Fruit fly (Drosophila melanogaster) whole organism, embryonic: ENCODE results near the gene CG13385.

Experiments used
- ATbp ChIP-seq: fragments of 200-800 bp; sonication (Bioruptor generic); optimal IDR thresholded peaks from 2 replicates; lab custom pipeline; 2017; ENCODE audit warnings: missing biosample characterization, mild to moderate bottlenecking, missing genetic modification characterization, missing genetic modification reagents
- Abd-B ChIP-seq: fragments of 200-800 bp; sonication (Bioruptor generic); optimal IDR thresholded peaks from 2 replicates; lab custom pipeline; 2018; ENCODE audit warnings: missing biosample characterization, mild to moderate bottlenecking, missing genetic modification characterization, moderate library complexity
- Atf-2 ChIP-seq: fragments of 200-800 bp; sonication (Bioruptor generic); optimal IDR thresholded peaks from 2 replicates; lab custom pipeline; 2016; ENCODE audit warnings: missing biosample characterization, missing genetic modification characterization
- Awh ChIP-seq: fragments of 200-800 bp; sonication (Bioruptor generic); IDR thresholded peaks from 2 replicates; pipeline ENCODE4, ENCODE4 v1.3.6; 2022; ENCODE audit warnings: missing biosample characterization, missing genetic modification characterization
- Blimp-1 ChIP-seq: fragments of 200-800 bp; sonication (Bioruptor generic); optimal IDR thresholded peaks from 3 replicates; lab custom pipeline; 2018; ENCODE audit warnings: missing biosample characterization, missing genetic modification characterization, mild to moderate bottlenecking, moderate library complexity, missing genetic modification reagents
- CG10321 ChIP-seq: fragments of 200-800 bp; sonication (Bioruptor generic); IDR thresholded peaks from 2 replicates; pipeline ENCODE4 v1.3.6; 2022; ENCODE audit warnings: missing biosample characterization, missing genetic modification characterization
- CG10366 ChIP-seq: fragments of 200-800 bp; sonication (Bioruptor generic); IDR thresholded peaks from 2 replicates; pipeline ENCODE4 v1.3.6; 2022; ENCODE audit warnings: missing biosample characterization, missing genetic modification characterization
- CG15696 ChIP-seq: fragments of 200-800 bp; sonication (Bioruptor generic); optimal IDR thresholded peaks from 2 replicates; lab custom pipeline; 2019; ENCODE audit warnings: missing biosample characterization, mild to moderate bottlenecking, missing genetic modification characterization, moderate library complexity
- CG17361 ChIP-seq: fragments of 200-800 bp; sonication (Bioruptor generic); IDR thresholded peaks from 3 replicates; pipeline ENCODE4 v1.3.6; 2022; ENCODE audit warnings: missing biosample characterization, missing genetic modification characterization
- CG1792 ChIP-seq: fragments of 200-800 bp; sonication (Bioruptor generic); optimal IDR thresholded peaks from 2 replicates; lab custom pipeline; 2016; ENCODE audit warnings: missing biosample characterization, missing genetic modification characterization
- CG31441 ChIP-seq: fragments of 200-800 bp; sonication (Bioruptor generic); IDR thresholded peaks from 2 replicates; pipeline ENCODE4 v1.3.6; 2022; ENCODE audit warnings: missing biosample characterization, missing genetic modification characterization
- CG3281 ChIP-seq: fragments of 200-800 bp; sonication (Bioruptor generic); optimal IDR thresholded peaks from 3 replicates; lab custom pipeline; 2017; ENCODE audit warnings: missing biosample characterization, mild to moderate bottlenecking, missing genetic modification characterization
- CG3726 ChIP-seq: fragments of 200-800 bp; sonication (Bioruptor generic); IDR thresholded peaks from 3 replicates; pipeline ENCODE4, ENCODE4 v1.3.6; 2022; ENCODE audit warnings: missing biosample characterization, missing genetic modification characterization
- CG6689 ChIP-seq: fragments of 200-800 bp; sonication (Bioruptor generic); IDR thresholded peaks from 2 replicates; pipeline ENCODE4 v1.3.6; 2022; ENCODE audit warnings: missing biosample characterization, missing genetic modification characterization
- CG7357 ChIP-seq: fragments of 200-800 bp; sonication (Bioruptor generic); IDR thresholded peaks from 3 replicates; pipeline ENCODE4 v1.3.6; 2022; ENCODE audit warnings: missing biosample characterization, missing genetic modification characterization
- CG7963 ChIP-seq: fragments of 200-800 bp; sonication (Bioruptor generic); IDR thresholded peaks from 3 replicates; pipeline ENCODE4 v1.3.6; 2022; ENCODE audit warnings: missing biosample characterization, missing genetic modification characterization; ENCODE audit not compliant: partially characterized antibody
- CG8359 ChIP-seq: fragments of 200-800 bp; sonication (Bioruptor generic); optimal IDR thresholded peaks from 2 replicates; lab custom pipeline; 2017; ENCODE audit warnings: missing biosample characterization, mild to moderate bottlenecking, missing genetic modification characterization, borderline replicate concordance
- CHES-1-like ChIP-seq: fragments of 200-800 bp; sonication (Bioruptor generic); optimal IDR thresholded peaks from 2 replicates; lab custom pipeline; 2016; ENCODE audit warnings: missing biosample characterization, missing genetic modification characterization
- Chrac-16 ChIP-seq: fragments of 200-800 bp; sonication (Bioruptor generic); optimal IDR thresholded peaks from 3 replicates; lab custom pipeline; 2016; ENCODE audit warnings: missing biosample characterization, missing genetic modification characterization
- CoRest ChIP-seq: fragments of 200-800 bp; sonication (Bioruptor generic); optimal IDR thresholded peaks from 3 replicates; lab custom pipeline; 2018; ENCODE audit warnings: missing biosample characterization, mild to moderate bottlenecking, missing genetic modification characterization, moderate library complexity
- D19A ChIP-seq: fragments of 200-800 bp; optimal IDR thresholded peaks from 3 replicates; lab custom pipeline; 2019; ENCODE audit warnings: missing biosample characterization, mild to moderate bottlenecking, missing genetic modification characterization, moderate library complexity
- Fer2 ChIP-seq: fragments of 200-800 bp; sonication (Bioruptor generic); optimal IDR thresholded peaks from 2 replicates; lab custom pipeline; 2018; ENCODE audit warnings: missing biosample characterization, mild to moderate bottlenecking, missing genetic modification characterization, moderate library complexity
- GATAe ChIP-seq: fragments of 200-800 bp; sonication (Bioruptor generic); conservative IDR thresholded peaks from 2 replicates; pipeline ENCODE4 v1.3.6; 2022; ENCODE audit warnings: missing biosample characterization, missing genetic modification characterization
- Hsf ChIP-seq: fragments of 200-800 bp; sonication (Bioruptor generic); optimal IDR thresholded peaks from 3 replicates; lab custom pipeline; 2016; ENCODE audit warnings: missing biosample characterization, missing genetic modification characterization
- Lhr ChIP-seq: fragments of 200-800 bp; sonication (Bioruptor generic); optimal IDR thresholded peaks from 3 replicates; lab custom pipeline; 2017; ENCODE audit warnings: mild to moderate bottlenecking, missing biosample characterization, missing genetic modification reagents, missing genetic modification characterization
- MTF-1 ChIP-seq: fragments of 200-800 bp; sonication (Bioruptor generic); optimal IDR thresholded peaks from 2 replicates; lab custom pipeline; 2018; ENCODE audit warnings: missing biosample characterization, mild to moderate bottlenecking, missing genetic modification characterization, borderline replicate concordance
- Max ChIP-seq: fragments of 200-800 bp; sonication (Bioruptor generic); optimal IDR thresholded peaks from 2 replicates; lab custom pipeline; 2016; ENCODE audit warnings: missing biosample characterization, mild to moderate bottlenecking, missing genetic modification characterization
- Myb ChIP-seq: fragments of 200-800 bp; sonication (Bioruptor generic); optimal IDR thresholded peaks from 2 replicates; lab custom pipeline; 2016; ENCODE audit warnings: missing biosample characterization, missing genetic modification characterization
- Xbp1 ChIP-seq: fragments of 200-800 bp; sonication (Bioruptor generic); optimal IDR thresholded peaks from 3 replicates; lab custom pipeline; 2016; ENCODE audit warnings: missing biosample characterization, mild to moderate bottlenecking, missing genetic modification characterization
- abd-A ChIP-seq: fragments of 200-800 bp; sonication (Bioruptor generic); optimal IDR thresholded peaks from 3 replicates; lab custom pipeline; 2019; ENCODE audit warnings: missing biosample characterization, mild to moderate bottlenecking, missing genetic modification characterization, moderate library complexity
- br ChIP-seq: fragments of >200 bp; optimal IDR thresholded peaks from 2 replicates; lab custom pipeline; 2017
- croc ChIP-seq: fragments of 200-800 bp; sonication (Bioruptor generic); conservative IDR thresholded peaks from 3 replicates; pipeline ENCODE4 v1.3.6; 2022; ENCODE audit warnings: missing biosample characterization, missing genetic modification characterization
- cwo ChIP-seq: fragments of 200-800 bp; sonication (Bioruptor generic); optimal IDR thresholded peaks from 3 replicates; lab custom pipeline; 2017; ENCODE audit warnings: missing biosample characterization, missing genetic modification characterization, mild to moderate bottlenecking, moderate library complexity, missing genetic modification reagents
- dmrt99B ChIP-seq: fragments of 200-800 bp; sonication (Bioruptor generic); optimal IDR thresholded peaks from 2 replicates; lab custom pipeline; 2018; ENCODE audit warnings: missing biosample characterization, mild to moderate bottlenecking, missing genetic modification characterization, moderate library complexity
- ewg ChIP-seq: fragments of 200-800 bp; sonication (Bioruptor generic); optimal IDR thresholded peaks from 3 replicates; lab custom pipeline; 2017; ENCODE audit warnings: mild to moderate bottlenecking, missing biosample characterization, missing genetic modification reagents, missing genetic modification characterization
- gcm ChIP-seq: fragments of 200-800 bp; sonication (Bioruptor generic); optimal IDR thresholded peaks from 2 replicates; lab custom pipeline; 2019; ENCODE audit warnings: missing biosample characterization, mild to moderate bottlenecking, missing genetic modification characterization, moderate library complexity
- grau ChIP-seq: fragments of 200-800 bp; optimal IDR thresholded peaks from 3 replicates; lab custom pipeline; 2019; ENCODE audit warnings: missing biosample characterization, mild to moderate bottlenecking, missing genetic modification characterization, moderate library complexity
- h ChIP-seq: fragments of >200 bp; optimal IDR thresholded peaks from 2 replicates; lab custom pipeline; 2017
- hb ChIP-seq: fragments of 200-800 bp; sonication (Bioruptor generic); IDR thresholded peaks from 3 replicates; pipeline ENCODE4 v1.3.6; 2022; ENCODE audit warnings: missing biosample characterization, missing genetic modification characterization; ENCODE audit not compliant: partially characterized antibody
- klu ChIP-seq: fragments of 200-800 bp; sonication (Bioruptor generic); IDR thresholded peaks from 2 replicates; pipeline ENCODE4 v1.3.6; 2022; ENCODE audit warnings: missing biosample characterization, missing genetic modification characterization
- kni ChIP-seq: fragments of 200-800 bp; sonication (Bioruptor generic); optimal IDR thresholded peaks from 3 replicates; lab custom pipeline; 2017; ENCODE audit warnings: mild to moderate bottlenecking, missing biosample characterization, missing genetic modification reagents, missing genetic modification characterization
- lbe ChIP-seq: fragments of 200-800 bp; sonication (Bioruptor generic); optimal IDR thresholded peaks from 2 replicates; lab custom pipeline; 2016; ENCODE audit warnings: missing biosample characterization, mild to moderate bottlenecking, missing genetic modification characterization
- nmo ChIP-seq: fragments of 200-800 bp; sonication (Bioruptor generic); optimal IDR thresholded peaks from 2 replicates; lab custom pipeline; 2018; ENCODE audit warnings: missing biosample characterization, mild to moderate bottlenecking, missing genetic modification characterization, moderate library complexity
- nom ChIP-seq: fragments of 200-800 bp; sonication (Bioruptor generic); optimal IDR thresholded peaks from 2 replicates; lab custom pipeline; 2017; ENCODE audit warnings: missing biosample characterization, missing genetic modification characterization, mild to moderate bottlenecking, moderate library complexity, missing genetic modification reagents
- pum ChIP-seq: fragments of 200-800 bp; sonication (Bioruptor generic); optimal IDR thresholded peaks from 2 replicates; lab custom pipeline; 2016; ENCODE audit warnings: missing biosample characterization, missing genetic modification characterization
- so ChIP-seq: fragments of 200-800 bp; sonication (Bioruptor generic); IDR thresholded peaks from 3 replicates; pipeline ENCODE4 v1.3.6; 2022; ENCODE audit warnings: missing biosample characterization, missing genetic modification characterization
- wor ChIP-seq: fragments of 200-800 bp; sonication (Bioruptor generic); IDR thresholded peaks from 2 replicates; pipeline ENCODE4 v1.3.6; 2022; ENCODE audit warnings: missing biosample characterization, missing genetic modification characterization

CG13385 gene

dm6 chr2L:8361204-8361952, 35.1 kb upstream of the CG13385 start (continued):
- TF ChIP-seq CG7963 (GFP tag; lab: Robert Waterston, UW) (no peak), CHES-1-like (GFP tag; lab: Kevin White, UChicago) (peak; percentile 10), ATbp (GFP tag; lab: Kevin White, UChicago) (peak; percentile 44), nom (GFP tag; lab: Kevin White, UChicago) (peak; percentile 2), Myb (GFP tag; lab: Kevin White, UChicago) (no peak), CG17361 (GFP tag; lab: Robert Waterston, UW) (peak; percentile 35; the same call in 2 of the 3 replicates), CG7357 (no peak), Xbp1 (GFP tag; lab: Kevin White, UChicago) (peak; percentile 23), CoRest (tag; lab: Kevin White, UChicago) (peak; percentile 37), GATAe (no peak), Hsf (GFP tag; lab: Kevin White, UChicago) (peak; percentile 21), grau (tag; lab: Kevin White, UChicago) (peak; percentile 87), D19A (tag; lab: Kevin White, UChicago) (no peak), Chrac-16 (GFP tag; lab: Kevin White, UChicago) (peak; percentile 10), Max (GFP tag; lab: Kevin White, UChicago) (peak; percentile 6), CG31441 (GFP tag; lab: Robert Waterston, UW) (0 out of 2 replicates have a peak, but pooled peaks have one; percentile 20)

- peak; percentile 83 for TF ChIP-seq cwo (GFP tag; lab: Kevin White, UChicago)
- peak; percentile 66 for TF ChIP-seq Blimp-1 (GFP tag; lab: Kevin White, UChicago)
- peak; percentile 73 for TF ChIP-seq CG10366 (GFP tag; lab: Robert Waterston, UW)
- peak; percentile 67 for TF ChIP-seq nmo
- TF ChIP-seq h (lab: Kevin White, UChicago), result no peak
- peak; percentile 25; the same call in 1 of the 2 replicates for TF ChIP-seq klu
- TF ChIP-seq Atf-2 (GFP tag; lab: Kevin White, UChicago), result peak; percentile 60
- peak; percentile 48 for TF ChIP-seq gcm
- TF ChIP-seq abd-A, result peak; percentile 2
- peak; percentile 47 for TF ChIP-seq wor (GFP tag; lab: Robert Waterston, UW)
- TF ChIP-seq CG8359, result peak; percentile 39
- peak; percentile 74 for TF ChIP-seq so (GFP tag; lab: Robert Waterston, UW)
- TF ChIP-seq CG1792, result peak; percentile 43
- no peak for TF ChIP-seq CG10321 (GFP tag; lab: Robert Waterston, UW)
- peak; percentile 47 for TF ChIP-seq Abd-B (GFP tag; lab: Kevin White, UChicago)
- TF ChIP-seq br (lab: Kevin White, UChicago), result no peak
- TF ChIP-seq CG3726 (GFP tag; lab: Robert Waterston, UW), result 0 out of 3 replicates have a peak, but pooled peaks have one; percentile 51
- TF ChIP-seq Fer2, result peak; percentile 58
- peak; percentile 65 for TF ChIP-seq CG15696 (tag; lab: Kevin White, UChicago)
- no peak for TF ChIP-seq hb (GFP tag; lab: Robert Waterston, UW)
- peak; percentile 69 for TF ChIP-seq croc (GFP tag; lab: Robert Waterston, UW)
- no peak for TF ChIP-seq kni (GFP tag; lab: Kevin White, UChicago)
- peak; percentile 75 for TF ChIP-seq CG6689 (GFP tag; lab: Robert Waterston, UW)
- TF ChIP-seq Lhr (GFP tag; lab: Kevin White, UChicago), result no peak
- peak; percentile 65 for TF ChIP-seq lbe (GFP tag; lab: Kevin White, UChicago)
- peak; percentile 29 for TF ChIP-seq MTF-1 (GFP tag; lab: Kevin White, UChicago)
- peak; percentile 67; the same call in 1 of the 2 replicates for TF ChIP-seq Awh (GFP tag; lab: Robert Waterston, UW)
- peak; percentile 81 for TF ChIP-seq CG3281 (GFP tag; lab: Kevin White, UChicago)
- peak; percentile 63 for TF ChIP-seq pum (GFP tag; lab: Kevin White, UChicago)
- TF ChIP-seq dmrt99B (tag; lab: Kevin White, UChicago), result peak; percentile 83
- peak; percentile 47 for TF ChIP-seq ewg (GFP tag; lab: Kevin White, UChicago)
Measured at dm6 chr2L:8362273-8362954, 34.0 kb upstream of the CG13385 start, which contains the start of gene CG7627. TSS of gene CG7627 (minus strand) at chr2L:8362469.
